Fruit fly (Drosophila melanogaster) whole organism, embryonic: ENCODE measurements around the gene dia.

Experiments
- CG1024 ChIP-seq: fragments of 200-800 bp; sonication (Bioruptor generic); IDR thresholded peaks from 2 replicates; pipeline ENCODE4 v1.3.6; 2022; ENCODE audit warnings: missing biosample characterization, missing genetic modification characterization
- CG10543 ChIP-seq: fragments of 200-800 bp; sonication (Bioruptor generic); optimal IDR thresholded peaks from 3 replicates; lab custom pipeline; 2017; ENCODE audit warnings: missing biosample characterization, mild to moderate bottlenecking, missing genetic modification characterization, moderate library complexity
- CG10959 ChIP-seq: fragments of 200-800 bp; sonication (Bioruptor generic); IDR thresholded peaks from 2 replicates; pipeline ENCODE4 v1.3.6; 2022; ENCODE audit warnings: missing biosample characterization, missing genetic modification characterization
- CG12769 ChIP-seq: fragments of 200-800 bp; sonication (Bioruptor generic); optimal IDR thresholded peaks from 2 replicates; lab custom pipeline; 2019; ENCODE audit warnings: missing biosample characterization, mild to moderate bottlenecking, missing genetic modification characterization, moderate library complexity
- CG14965 ChIP-seq: fragments of 200-800 bp; sonication (Bioruptor generic); optimal IDR thresholded peaks from 2 replicates; lab custom pipeline; 2016; ENCODE audit warnings: missing biosample characterization, missing genetic modification characterization, borderline replicate concordance
- CG15011 ChIP-seq: fragments of 200-800 bp; sonication (Bioruptor generic); optimal IDR thresholded peaks from 3 replicates; lab custom pipeline; 2018; ENCODE audit warnings: missing biosample characterization, mild to moderate bottlenecking, missing genetic modification characterization
- CG1603 ChIP-seq: fragments of 200-800 bp; sonication (Bioruptor generic); optimal IDR thresholded peaks from 2 replicates; lab custom pipeline; 2019; ENCODE audit warnings: missing biosample characterization, mild to moderate bottlenecking, missing genetic modification characterization, moderate library complexity
- CG17385 ChIP-seq: fragments of 200-800 bp; sonication (Bioruptor generic); optimal IDR thresholded peaks from 3 replicates; lab custom pipeline; 2018; ENCODE audit warnings: missing biosample characterization, mild to moderate bottlenecking, missing genetic modification characterization
- CG17612 ChIP-seq: fragments of 200-800 bp; sonication (Bioruptor generic); IDR thresholded peaks from 2 replicates; pipeline ENCODE4 v1.3.6; 2022; ENCODE audit warnings: missing biosample characterization, missing genetic modification characterization
- CG18262 ChIP-seq: fragments of 200-800 bp; optimal IDR thresholded peaks from 3 replicates; lab custom pipeline; 2019; ENCODE audit warnings: missing biosample characterization, mild to moderate bottlenecking, missing genetic modification characterization, moderate library complexity
- CG18619 ChIP-seq: fragments of 200-800 bp; sonication (Bioruptor generic); optimal IDR thresholded peaks from 3 replicates; lab custom pipeline; 2017; ENCODE audit warnings: missing biosample characterization, mild to moderate bottlenecking, missing genetic modification characterization
- CG18764 ChIP-seq: fragments of 200-800 bp; sonication (Bioruptor generic); optimal IDR thresholded peaks from 3 replicates; lab custom pipeline; 2016; ENCODE audit warnings: missing biosample characterization, missing genetic modification characterization
- CG30403 ChIP-seq: fragments of 200-800 bp; sonication (Bioruptor generic); optimal IDR thresholded peaks from 3 replicates; lab custom pipeline; 2016; ENCODE audit warnings: missing biosample characterization, missing genetic modification characterization
- CG34422 ChIP-seq: fragments of 200-800 bp; sonication (Bioruptor generic); IDR thresholded peaks from 3 replicates; pipeline ENCODE4 v1.3.6; 2022; ENCODE audit warnings: missing biosample characterization, missing genetic modification characterization
- CG3726 ChIP-seq: fragments of 200-800 bp; sonication (Bioruptor generic); IDR thresholded peaks from 3 replicates; pipeline ENCODE4, ENCODE4 v1.3.6; 2022; ENCODE audit warnings: missing biosample characterization, missing genetic modification characterization
- CG5180 ChIP-seq: fragments of 200-800 bp; sonication (Bioruptor generic); optimal IDR thresholded peaks from 3 replicates; lab custom pipeline; 2017; ENCODE audit warnings: missing biosample characterization, missing genetic modification characterization, mild to moderate bottlenecking, moderate library complexity, missing genetic modification reagents
- CG6654 ChIP-seq: fragments of 200-800 bp; sonication (Bioruptor generic); optimal IDR thresholded peaks from 2 replicates; lab custom pipeline; 2017; ENCODE audit warnings: missing biosample characterization, mild to moderate bottlenecking, missing genetic modification characterization
- CG7745 ChIP-seq: fragments of 200-800 bp; sonication (Bioruptor generic); optimal IDR thresholded peaks from 2 replicates; lab custom pipeline; 2018; ENCODE audit warnings: missing biosample characterization, mild to moderate bottlenecking, missing genetic modification characterization, moderate library complexity
- CG8290 ChIP-seq, 3 experiments: fragments of 200-800 bp; sonication (Bioruptor generic); optimal IDR thresholded peaks; 2 replicates each; lab custom pipeline; 2016 to 2019; ENCODE audit warnings: missing biosample characterization in 3 of 3, missing genetic modification characterization in 3 of 3, mild to moderate bottlenecking in 2 of 3, moderate library complexity in 1 of 3
- CG9876 ChIP-seq: fragments of 200-800 bp; sonication (Bioruptor generic); optimal IDR thresholded peaks from 2 replicates; lab custom pipeline; 2016; ENCODE audit warnings: missing biosample characterization, missing genetic modification characterization
- CoRest ChIP-seq: fragments of 200-800 bp; sonication (Bioruptor generic); optimal IDR thresholded peaks from 3 replicates; lab custom pipeline; 2018; ENCODE audit warnings: missing biosample characterization, mild to moderate bottlenecking, missing genetic modification characterization, moderate library complexity
- D19A ChIP-seq: fragments of 200-800 bp; optimal IDR thresholded peaks from 3 replicates; lab custom pipeline; 2019; ENCODE audit warnings: missing biosample characterization, mild to moderate bottlenecking, missing genetic modification characterization, moderate library complexity
- Dbx ChIP-seq: fragments of 200-800 bp; sonication (Bioruptor generic); IDR thresholded peaks from 3 replicates; pipeline ENCODE4 v1.3.6; 2022; ENCODE audit warnings: missing biosample characterization, missing genetic modification characterization
- HmgD ChIP-seq: fragments of 200-800 bp; sonication (Bioruptor generic); optimal IDR thresholded peaks from 3 replicates; lab custom pipeline; 2016; ENCODE audit warnings: missing biosample characterization, missing genetic modification characterization
- Mrtf ChIP-seq: fragments of 200-800 bp; sonication (Bioruptor generic); IDR thresholded peaks from 3 replicates; pipeline ENCODE4 v1.3.6; 2022; ENCODE audit warnings: missing biosample characterization, missing genetic modification characterization
- Myb ChIP-seq: fragments of 200-800 bp; sonication (Bioruptor generic); optimal IDR thresholded peaks from 2 replicates; lab custom pipeline; 2016; ENCODE audit warnings: missing biosample characterization, missing genetic modification characterization
- Neu2 ChIP-seq: fragments of 200-800 bp; sonication (Bioruptor generic); optimal IDR thresholded peaks from 3 replicates; lab custom pipeline; 2016; ENCODE audit warnings: missing biosample characterization, missing genetic modification characterization, borderline replicate concordance
- Optix ChIP-seq: fragments of 200-800 bp; sonication (Bioruptor generic); IDR thresholded peaks from 3 replicates; pipeline ENCODE4 v1.3.6; 2022; ENCODE audit warnings: missing biosample characterization, missing genetic modification characterization
- Poxn ChIP-seq: fragments of 200-800 bp; sonication (Bioruptor generic); IDR thresholded peaks from 2 replicates; pipeline ENCODE4 v1.3.6; 2022; ENCODE audit warnings: missing biosample characterization, missing genetic modification characterization
- Six4 ChIP-seq: fragments of 200-800 bp; sonication (Bioruptor generic); optimal IDR thresholded peaks from 2 replicates; lab custom pipeline; 2016; ENCODE audit warnings: missing biosample characterization, missing genetic modification characterization
- Sox100B ChIP-seq: fragments of 200-800 bp; sonication (Bioruptor generic); optimal IDR thresholded peaks from 3 replicates; lab custom pipeline; 2018; ENCODE audit warnings: missing biosample characterization, mild to moderate bottlenecking, missing genetic modification characterization
- Sox102F ChIP-seq: fragments of 200-800 bp; sonication (Bioruptor generic); optimal IDR thresholded peaks from 2 replicates; lab custom pipeline; 2018; ENCODE audit warnings: missing biosample characterization, mild to moderate bottlenecking, missing genetic modification characterization, moderate library complexity
- Usf ChIP-seq: fragments of 200-800 bp; sonication (Bioruptor generic); optimal IDR thresholded peaks from 2 replicates; lab custom pipeline; 2017; ENCODE audit warnings: missing genotype, missing biosample characterization, missing genetic modification characterization
- Vsx1 ChIP-seq: fragments of 200-800 bp; sonication (Bioruptor generic); optimal IDR thresholded peaks from 2 replicates; lab custom pipeline; 2017; ENCODE audit warnings: missing biosample characterization, mild to moderate bottlenecking, missing genetic modification characterization, missing genetic modification reagents
- cas ChIP-seq: fragments of 200-800 bp; sonication (Bioruptor generic); IDR thresholded peaks from 2 replicates; pipeline ENCODE4 v1.3.6; 2022; ENCODE audit warnings: missing biosample characterization, missing genetic modification characterization
- crol ChIP-seq: fragments of 200-800 bp; sonication (Bioruptor generic); IDR thresholded peaks from 2 replicates; pipeline ENCODE4 v1.3.6; 2022; ENCODE audit warnings: missing biosample characterization, missing genetic modification characterization
- cwo ChIP-seq: fragments of 200-800 bp; sonication (Bioruptor generic); optimal IDR thresholded peaks from 3 replicates; lab custom pipeline; 2017; ENCODE audit warnings: missing biosample characterization, missing genetic modification characterization, mild to moderate bottlenecking, moderate library complexity, missing genetic modification reagents
- exex ChIP-seq: fragments of 200-800 bp; sonication (Bioruptor generic); optimal IDR thresholded peaks from 4 replicates; lab custom pipeline; 2018; ENCODE audit warnings: missing biosample characterization, mild to moderate bottlenecking, missing genetic modification characterization, moderate library complexity
- insv ChIP-seq, 2 experiments: fragments of 200-800 bp; sonication (Bioruptor generic); optimal IDR thresholded peaks; 3 replicates each; lab custom pipeline; 2016 to 2018; ENCODE audit warnings: missing biosample characterization in 2 of 2, missing genetic modification characterization in 2 of 2
- jing ChIP-seq: fragments of 200-800 bp; sonication (Bioruptor generic); optimal IDR thresholded peaks from 2 replicates; lab custom pipeline; 2018; ENCODE audit warnings: missing biosample characterization, mild to moderate bottlenecking, missing genetic modification characterization
- lilli ChIP-seq: fragments of 200-800 bp; sonication (Bioruptor generic); optimal IDR thresholded peaks from 3 replicates; lab custom pipeline; 2016; ENCODE audit warnings: missing biosample characterization, missing genetic modification characterization
- nom ChIP-seq: fragments of 200-800 bp; sonication (Bioruptor generic); optimal IDR thresholded peaks from 2 replicates; lab custom pipeline; 2017; ENCODE audit warnings: missing biosample characterization, missing genetic modification characterization, mild to moderate bottlenecking, moderate library complexity, missing genetic modification reagents
- pan ChIP-seq, 4 experiments: fragments of >200 bp in 3 of 4; fragments of 200-800 bp in 1 of 4; sonication (Bioruptor generic) in 1 of 4; optimal IDR thresholded peaks in 3 of 4; IDR thresholded peaks in 1 of 4; 2 replicates each; pipeline versions ENCODE4 v1.3.6 to Lab custom; 2017 to 2022; ENCODE audit warnings: missing biosample characterization in 2 of 4, missing genetic modification characterization in 2 of 4, mixed read lengths in 1 of 4
- seq ChIP-seq: fragments of 200-800 bp; sonication (Bioruptor generic); IDR thresholded peaks from 2 replicates; pipeline ENCODE4 v1.3.6; 2022; ENCODE audit warnings: missing biosample characterization, missing genetic modification characterization
- shn ChIP-seq: fragments of 200-800 bp; sonication (Bioruptor generic); optimal IDR thresholded peaks from 3 replicates; lab custom pipeline; 2016; ENCODE audit warnings: missing biosample characterization, missing genetic modification characterization
- ssp ChIP-seq: fragments of 200-800 bp; sonication (Bioruptor generic); IDR thresholded peaks from 2 replicates; pipeline ENCODE4 v1.3.6; 2022; ENCODE audit warnings: missing biosample characterization, missing genetic modification characterization
- tll ChIP-seq, 2 experiments: fragments of 200-800 bp in 1 of 2; fragments of >200 bp in 1 of 2; sonication (Bioruptor generic) in 1 of 2; optimal IDR thresholded peaks; 2 replicates each; lab custom pipeline; 2017 to 2019; ENCODE audit warnings: missing biosample characterization in 2 of 2, missing genetic modification characterization in 2 of 2, mild to moderate bottlenecking in 1 of 2, moderate library complexity in 1 of 2
- z ChIP-seq: fragments of 200-800 bp; sonication (Bioruptor generic); IDR thresholded peaks from 3 replicates; pipeline ENCODE4 v1.3.6; 2022; ENCODE audit warnings: missing biosample characterization, missing genetic modification characterization

dia gene

DNA sequence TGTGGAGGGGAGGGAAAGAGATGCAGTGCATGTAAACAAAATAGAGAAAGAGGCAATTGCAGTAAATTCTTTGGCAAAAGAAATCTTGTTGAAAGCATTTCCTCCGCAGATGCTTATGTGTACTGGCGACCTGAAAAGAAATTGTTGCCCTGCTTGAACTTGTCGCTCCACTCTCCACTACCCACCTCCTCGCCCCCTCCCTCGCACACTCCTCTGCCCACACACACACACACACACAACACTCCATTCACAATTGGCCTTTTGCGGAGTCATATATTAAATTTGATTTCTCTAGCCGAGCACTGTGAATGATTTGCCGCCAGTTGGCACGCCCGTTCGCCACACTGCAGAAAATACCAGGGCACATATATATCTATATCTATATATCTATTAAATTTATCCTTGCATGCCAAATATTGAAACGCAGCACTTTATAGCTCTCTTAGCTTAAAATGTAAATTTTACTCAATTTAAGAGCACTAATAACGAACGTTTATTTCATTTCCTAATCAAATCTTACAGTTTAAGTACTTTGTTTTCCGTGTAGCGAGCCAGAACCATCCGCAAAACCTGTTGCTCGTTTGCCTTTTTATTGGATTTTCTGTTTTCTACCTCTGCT lies 1.0 kb downstream of the dia start (continued):
- TF ChIP-seq Optix: no peak
- peak; percentile 74 for TF ChIP-seq cwo (GFP tag; lab: Kevin White, UChicago)
- no peak for TF ChIP-seq CG8290 (GFP tag; optimal IDR thresholded peaks at IDR 0.05; lab: Kevin White, UChicago)
- TF ChIP-seq CG8290 (tag; optimal IDR thresholded peaks at IDR 0.05; lab: Kevin White, UChicago): peak in 1 of 2 experiments; percentile 35
- TF ChIP-seq CG15011 (GFP tag; lab: Kevin White, UChicago): peak; percentile 58
- peak; percentile 88 for TF ChIP-seq crol
- TF ChIP-seq CG5180 (GFP tag; lab: Kevin White, UChicago): peak; percentile 19
- peak; percentile 34 for TF ChIP-seq CG18764 (GFP tag; lab: Kevin White, UChicago)
- no peak for TF ChIP-seq CG14965 (GFP tag; lab: Kevin White, UChicago)
- TF ChIP-seq CG34422 (GFP tag; lab: Robert Waterston, UW): peak; percentile 64; the same call in 2 of the 3 replicates
- TF ChIP-seq CG3726: 0 out of 3 replicates have a peak, but pooled peaks have one; percentile 47
- TF ChIP-seq nom (GFP tag; lab: Kevin White, UChicago): peak; percentile 42
- peak; percentile 2 for TF ChIP-seq Usf
- TF ChIP-seq ssp (GFP tag; lab: Robert Waterston, UW): peak; percentile 49
- no peak for TF ChIP-seq insv (GFP tag; optimal IDR thresholded peaks at IDR 0.05; lab: Kevin White, UChicago)
- TF ChIP-seq CG10959 (GFP tag; lab: Robert Waterston, UW): peak; percentile 42
- no peak for TF ChIP-seq z
- peak; percentile 48 for TF ChIP-seq CG17385 (GFP tag; lab: Kevin White, UChicago)
- TF ChIP-seq Poxn (GFP tag; lab: Robert Waterston, UW): peak; percentile 54; the same call in 1 of the 2 replicates
- peak; percentile 52 for TF ChIP-seq D19A (tag; lab: Kevin White, UChicago)
- peak; percentile 93 for TF ChIP-seq Dbx
- no peak for TF ChIP-seq jing (GFP tag; lab: Kevin White, UChicago)
- peak; percentile 19 for TF ChIP-seq Myb
- peak; percentile 44; the same call in 1 of the 2 replicates for TF ChIP-seq CG1024 (GFP tag; lab: Robert Waterston, UW)
- peak; percentile 60 for TF ChIP-seq CoRest (tag; lab: Kevin White, UChicago)
- peak; percentile 48 for TF ChIP-seq Vsx1 (GFP tag; lab: Kevin White, UChicago)
- TF ChIP-seq Six4 (GFP tag; lab: Kevin White, UChicago): peak; percentile 46
- peak; percentile 33 for TF ChIP-seq shn
- peak; percentile 68 for TF ChIP-seq CG18262 (tag; lab: Kevin White, UChicago)
- peak; percentile 3 for TF ChIP-seq exex
- 0 out of 2 replicates have a peak, but pooled peaks have one; percentile 55 for TF ChIP-seq seq (GFP tag; lab: Robert Waterston, UW)
- no peak for TF ChIP-seq CG9876 (GFP tag; lab: Kevin White, UChicago)
- peak; percentile 33 for TF ChIP-seq CG1603 (tag; lab: Kevin White, UChicago)
- peak; percentile 56 for TF ChIP-seq Mrtf (GFP tag; lab: Robert Waterston, UW)
- TF ChIP-seq Sox102F (GFP tag; lab: Kevin White, UChicago): peak; percentile 55
- TF ChIP-seq CG6654: peak; percentile 45
- TF ChIP-seq CG30403 (GFP tag; lab: Kevin White, UChicago): peak; percentile 66
- no peak for TF ChIP-seq tll (GFP tag; optimal IDR thresholded peaks at IDR 0.05; lab: Kevin White, UChicago)
- TF ChIP-seq CG12769: peak; percentile 69
- TF ChIP-seq CG17612: no peak
- TF ChIP-seq CG18619 (GFP tag; lab: Kevin White, UChicago): peak; percentile 60
- peak; percentile 10 for TF ChIP-seq Neu2 (GFP tag; lab: Kevin White, UChicago)
- peak; percentile 50 for TF ChIP-seq Sox100B
- no peak for TF ChIP-seq pan (optimal IDR thresholded peaks at IDR 0.05; lab: Kevin White, UChicago)
- TF ChIP-seq pan (GFP tag; optimal IDR thresholded peaks at IDR 0.05 in 1 of 2, IDR thresholded peaks at IDR 0.05 in 1 of 2): peak in 1 of 2 experiments; percentile 74
- no peak for TF ChIP-seq CG7745 (tag; lab: Kevin White, UChicago)
- no peak for TF ChIP-seq HmgD (GFP tag; lab: Kevin White, UChicago)
- peak; percentile 61 for TF ChIP-seq cas
- peak; percentile 25 for TF ChIP-seq CG10543 (GFP tag; lab: Kevin White, UChicago)
- TF ChIP-seq lilli: peak; percentile 77
